Fruit fly (Drosophila melanogaster) whole organism, prepupa: ENCODE results near the gene Bx42.
A peak's percentile ranks its signal among the peaks of the same experiment; 100 is the strongest.

Source experiments
- CG10631 ChIP-seq: fragments of 200-800 bp; sonication (Bioruptor generic); optimal IDR thresholded peaks from 2 replicates; lab custom pipeline; 2016; ENCODE audit warnings: missing biosample characterization, missing genetic modification characterization
- CG10669 ChIP-seq: fragments of 200-800 bp; sonication (Bioruptor generic); optimal IDR thresholded peaks from 3 replicates; lab custom pipeline; 2018; ENCODE audit warnings: missing biosample characterization, mild to moderate bottlenecking, missing genetic modification characterization, moderate library complexity
- CG11294 ChIP-seq: fragments of 200-800 bp; sonication (Bioruptor generic); IDR thresholded peaks from 2 replicates; pipeline ENCODE4 v1.3.6; 2022; ENCODE audit warnings: missing biosample characterization, missing genetic modification characterization
- CG11762 ChIP-seq: fragments of 200-800 bp; sonication (Bioruptor generic); optimal IDR thresholded peaks from 3 replicates; lab custom pipeline; 2016; ENCODE audit warnings: missing biosample characterization, missing genetic modification characterization; ENCODE audit not compliant: insufficient read depth
- CG11902 ChIP-seq: fragments of 200-800 bp; sonication (Bioruptor generic); optimal IDR thresholded peaks from 3 replicates; lab custom pipeline; 2016; ENCODE audit warnings: missing biosample characterization, missing genetic modification characterization
- CG15336 ChIP-seq: fragments of 200-800 bp; sonication (Bioruptor generic); IDR thresholded peaks from 2 replicates; pipeline ENCODE4 v1.3.6; 2022; ENCODE audit warnings: missing biosample characterization, missing genetic modification characterization
- CG3032 ChIP-seq: fragments of 200-800 bp; optimal IDR thresholded peaks from 2 replicates; lab custom pipeline; 2019; ENCODE audit warnings: missing biosample characterization, mild to moderate bottlenecking, missing genetic modification characterization, moderate library complexity
- CG31627 ChIP-seq: fragments of 200-800 bp; sonication (Bioruptor generic); optimal IDR thresholded peaks from 3 replicates; lab custom pipeline; 2016; ENCODE audit warnings: missing biosample characterization, missing genetic modification characterization
- CG32006 ChIP-seq: fragments of 200-800 bp; sonication (Bioruptor generic); optimal IDR thresholded peaks from 3 replicates; lab custom pipeline; 2017; ENCODE audit warnings: missing biosample characterization, mild to moderate bottlenecking, missing genetic modification characterization
- CG34406 ChIP-seq: fragments of 200-800 bp; sonication (Bioruptor generic); optimal IDR thresholded peaks from 3 replicates; lab custom pipeline; 2016; ENCODE audit warnings: missing biosample characterization, missing genetic modification characterization
- CG3919 ChIP-seq: fragments of 200-800 bp; sonication (Bioruptor generic); optimal IDR thresholded peaks from 3 replicates; lab custom pipeline; 2016; ENCODE audit warnings: missing biosample characterization, missing genetic modification characterization
- CG6163 ChIP-seq: fragments of 200-800 bp; sonication (Bioruptor generic); IDR thresholded peaks from 3 replicates; pipeline ENCODE4 v1.3.6; 2022; ENCODE audit warnings: missing biosample characterization, missing genetic modification characterization
- CG6276 ChIP-seq: fragments of 200-800 bp; sonication (Bioruptor generic); optimal IDR thresholded peaks from 2 replicates; lab custom pipeline; 2017; ENCODE audit warnings: missing biosample characterization, mild to moderate bottlenecking, missing genetic modification characterization
- CG6808 ChIP-seq: fragments of 200-800 bp; sonication (Bioruptor generic); optimal IDR thresholded peaks from 3 replicates; lab custom pipeline; 2017; ENCODE audit warnings: missing biosample characterization, missing genetic modification characterization, mild to moderate bottlenecking, moderate library complexity, missing genetic modification reagents
- CG6854 ChIP-seq: fragments of 200-800 bp; sonication (Bioruptor generic); optimal IDR thresholded peaks from 2 replicates; lab custom pipeline; 2017; ENCODE audit warnings: missing biosample characterization, mild to moderate bottlenecking, missing genetic modification characterization
- CG7368 ChIP-seq: fragments of 200-800 bp; sonication (Bioruptor generic); optimal IDR thresholded peaks from 3 replicates; lab custom pipeline; 2016; ENCODE audit warnings: missing biosample characterization, missing genetic modification characterization
- CG8319 ChIP-seq: fragments of 200-800 bp; sonication (Bioruptor generic); optimal IDR thresholded peaks from 3 replicates; lab custom pipeline; 2016; ENCODE audit warnings: missing biosample characterization, missing genetic modification characterization
- CG8632 ChIP-seq: fragments of 200-800 bp; sonication (Bioruptor generic); optimal IDR thresholded peaks from 3 replicates; lab custom pipeline; 2016; ENCODE audit warnings: missing biosample characterization, missing genetic modification characterization
- CG9139 ChIP-seq: fragments of 200-800 bp; sonication (Bioruptor generic); optimal IDR thresholded peaks from 3 replicates; lab custom pipeline; 2017; ENCODE audit warnings: missing biosample characterization, mild to moderate bottlenecking, missing genetic modification characterization
- Eip75B ChIP-seq: fragments of 200-800 bp; sonication (Bioruptor generic); optimal IDR thresholded peaks from 3 replicates; lab custom pipeline; 2016; ENCODE audit warnings: missing biosample characterization, missing genetic modification characterization
- Eip93F ChIP-seq: fragments of 200-800 bp; sonication (Bioruptor generic); optimal IDR thresholded peaks from 2 replicates; lab custom pipeline; 2016; ENCODE audit warnings: missing biosample characterization, mild to moderate bottlenecking, missing genetic modification characterization
- Gug ChIP-seq: fragments of 200-800 bp; sonication (Bioruptor generic); IDR thresholded peaks from 2 replicates; pipeline ENCODE4 v1.3.6; 2022; ENCODE audit warnings: missing biosample characterization, missing genetic modification characterization
- Hr38 ChIP-seq: sonication (Bioruptor generic); optimal IDR thresholded peaks from 2 replicates; lab custom pipeline; 2016; ENCODE audit warnings: missing biosample characterization, missing genetic modification characterization
- Hr39 ChIP-seq: fragments of 200-800 bp; sonication (Bioruptor generic); optimal IDR thresholded peaks from 2 replicates; lab custom pipeline; 2016; ENCODE audit warnings: missing biosample characterization, missing genetic modification characterization
- Hr4 ChIP-seq: fragments of 200-800 bp; sonication (Bioruptor generic); optimal IDR thresholded peaks from 3 replicates; lab custom pipeline; 2016; ENCODE audit warnings: missing biosample characterization, missing genetic modification characterization
- Lpt ChIP-seq: fragments of 200-800 bp; sonication (Bioruptor generic); optimal IDR thresholded peaks from 3 replicates; lab custom pipeline; 2016; ENCODE audit warnings: missing biosample characterization, missing genetic modification characterization
- Met ChIP-seq: fragments of 200-800 bp; sonication (Bioruptor generic); optimal IDR thresholded peaks from 3 replicates; lab custom pipeline; 2016; ENCODE audit warnings: missing biosample characterization, missing genetic modification characterization
- OdsH ChIP-seq: fragments of 200-800 bp; sonication (Bioruptor generic); optimal IDR thresholded peaks from 3 replicates; lab custom pipeline; 2016; ENCODE audit warnings: missing biosample characterization, missing genetic modification characterization
- Smox ChIP-seq: fragments of 200-800 bp; sonication (Bioruptor generic); optimal IDR thresholded peaks from 3 replicates; lab custom pipeline; 2016; ENCODE audit warnings: missing biosample characterization, missing genetic modification characterization
- Sox102F ChIP-seq: fragments of 200-800 bp; sonication (Bioruptor generic); optimal IDR thresholded peaks from 2 replicates; lab custom pipeline; 2016; ENCODE audit warnings: missing biosample characterization, mild to moderate bottlenecking, missing genetic modification characterization
- Sox14 ChIP-seq: fragments of 200-800 bp; sonication (Bioruptor generic); optimal IDR thresholded peaks from 3 replicates; lab custom pipeline; 2016; ENCODE audit warnings: missing biosample characterization, missing genetic modification characterization
- Sox15 ChIP-seq: fragments of 200-800 bp; sonication (Bioruptor generic); optimal IDR thresholded peaks from 3 replicates; lab custom pipeline; 2016; ENCODE audit warnings: missing biosample characterization, missing genetic modification characterization
- achi ChIP-seq: fragments of 200-800 bp; sonication (Bioruptor generic); optimal IDR thresholded peaks from 3 replicates; lab custom pipeline; 2016; ENCODE audit warnings: missing biosample characterization, missing genetic modification characterization
- dac ChIP-seq: fragments of 200-800 bp; sonication (Bioruptor generic); optimal IDR thresholded peaks from 2 replicates; lab custom pipeline; 2017; ENCODE audit warnings: missing biosample characterization, mild to moderate bottlenecking, missing genetic modification characterization
- eg ChIP-seq: fragments of 200-800 bp; sonication (Bioruptor generic); IDR thresholded peaks from 3 replicates; pipeline ENCODE4 v1.3.6; 2022; ENCODE audit warnings: missing biosample characterization, missing genetic modification characterization
- esn ChIP-seq: fragments of 200-800 bp; sonication (Bioruptor generic); optimal IDR thresholded peaks from 2 replicates; lab custom pipeline; 2016; ENCODE audit warnings: missing biosample characterization, mild to moderate bottlenecking, missing genetic modification characterization, moderate library complexity
- fd59A ChIP-seq: fragments of 200-800 bp; sonication (Bioruptor generic); optimal IDR thresholded peaks from 2 replicates; lab custom pipeline; 2017; ENCODE audit warnings: missing biosample characterization, mild to moderate bottlenecking, missing genetic modification characterization, missing genetic modification reagents
- fd85E ChIP-seq: fragments of 200-800 bp; sonication (Bioruptor generic); optimal IDR thresholded peaks from 3 replicates; lab custom pipeline; 2016; ENCODE audit warnings: missing biosample characterization, missing genetic modification characterization
- fkh ChIP-seq: fragments of 200-800 bp; sonication (Bioruptor generic); optimal IDR thresholded peaks from 3 replicates; lab custom pipeline; 2017; ENCODE audit warnings: missing biosample characterization, mild to moderate bottlenecking, missing genetic modification characterization, moderate library complexity
- lz ChIP-seq: fragments of 200-800 bp; sonication (Bioruptor generic); optimal IDR thresholded peaks from 3 replicates; lab custom pipeline; 2016; ENCODE audit warnings: missing biosample characterization, missing genetic modification characterization
- pdm3 ChIP-seq: fragments of 200-800 bp; sonication (Bioruptor generic); optimal IDR thresholded peaks from 3 replicates; lab custom pipeline; 2016; ENCODE audit warnings: missing biosample characterization, missing genetic modification characterization
- salr ChIP-seq, 2 experiments: fragments of 200-800 bp; sonication (Bioruptor generic); optimal IDR thresholded peaks; 3 replicates each; lab custom pipeline; 2016 to 2018; ENCODE audit warnings: missing biosample characterization in 2 of 2, missing genetic modification characterization in 2 of 2, mild to moderate bottlenecking in 1 of 2
- spab ChIP-seq: fragments of 200-800 bp; sonication (Bioruptor generic); optimal IDR thresholded peaks from 2 replicates; lab custom pipeline; 2017; ENCODE audit warnings: missing biosample characterization, mild to moderate bottlenecking, missing genetic modification characterization, missing genetic modification reagents
- ss ChIP-seq, 2 experiments: fragments of 200-800 bp; sonication (Bioruptor generic); optimal IDR thresholded peaks; 2 replicates in 1 of 2; 3 replicates in 1 of 2; lab custom pipeline; 2017 to 2018; ENCODE audit warnings: mild to moderate bottlenecking in 2 of 2, missing biosample characterization in 2 of 2, missing genetic modification characterization in 2 of 2, moderate library complexity in 1 of 2
- topi ChIP-seq: fragments of 200-800 bp; sonication (Bioruptor generic); optimal IDR thresholded peaks from 3 replicates; lab custom pipeline; 2016; ENCODE audit warnings: missing biosample characterization, missing genetic modification characterization
- vri ChIP-seq: fragments of 200-800 bp; sonication (Bioruptor generic); optimal IDR thresholded peaks from 3 replicates; lab custom pipeline; 2016; ENCODE audit warnings: missing biosample characterization, mild to moderate bottlenecking, missing genetic modification characterization

Bx42 gene

dm6 chrX:9136776-9137550 lies 30.6 kb upstream of the Bx42 start (continued):
- TF ChIP-seq Gug (GFP tag; lab: Robert Waterston, UW), result no peak
- TF ChIP-seq achi (GFP tag; lab: Kevin White, UChicago), result no peak
- TF ChIP-seq CG3032 (tag; lab: Kevin White, UChicago), result no peak
- TF ChIP-seq CG3919 (GFP tag; lab: Kevin White, UChicago), result peak; percentile 18
- peak; percentile 54 for TF ChIP-seq CG15336 (GFP tag; lab: Robert Waterston, UW)
- TF ChIP-seq fd85E (GFP tag; lab: Kevin White, UChicago), result no peak
- peak in 1 of 2 experiments; percentile 32 for TF ChIP-seq ss (GFP tag; optimal IDR thresholded peaks at IDR 0.05; lab: Kevin White, UChicago)
- no peak for TF ChIP-seq lz
- TF ChIP-seq CG7368, result no peak
- no peak for TF ChIP-seq CG34406 (GFP tag; lab: Kevin White, UChicago)
- TF ChIP-seq OdsH (GFP tag; lab: Kevin White, UChicago), result peak; percentile 22
- no peak for TF ChIP-seq spab (GFP tag; lab: Kevin White, UChicago)
- peak; percentile 38; the same call in 1 of the 3 replicates for TF ChIP-seq eg (GFP tag; lab: Robert Waterston, UW)
- no peak for TF ChIP-seq Met (GFP tag; lab: Kevin White, UChicago)
- TF ChIP-seq Lpt (GFP tag; lab: Kevin White, UChicago), result no peak
- TF ChIP-seq salr (GFP tag; optimal IDR thresholded peaks at IDR 0.05; lab: Kevin White, UChicago), result no peak
- TF ChIP-seq esn (GFP tag; lab: Kevin White, UChicago), result no peak
- TF ChIP-seq CG10669 (GFP tag; lab: Kevin White, UChicago), result no peak
- no peak for TF ChIP-seq CG6276 (GFP tag; lab: Kevin White, UChicago)
- no peak for TF ChIP-seq Eip93F
- no peak for TF ChIP-seq CG8319 (GFP tag; lab: Kevin White, UChicago)
- TF ChIP-seq Smox, result no peak
- TF ChIP-seq pdm3, result peak; percentile 10
- peak; percentile 50 for TF ChIP-seq CG32006
- 0 out of 2 replicates have a peak, but pooled peaks have one; percentile 9 for TF ChIP-seq CG11294 (GFP tag; lab: Robert Waterston, UW)
- no peak for TF ChIP-seq dac (GFP tag; lab: Kevin White, UChicago)
- TF ChIP-seq Sox14, result no peak
- peak; percentile 10 for TF ChIP-seq CG31627 (GFP tag; lab: Kevin White, UChicago)
- TF ChIP-seq Sox15 (GFP tag; lab: Kevin White, UChicago), result no peak
- TF ChIP-seq fd59A (GFP tag; lab: Kevin White, UChicago), result no peak
- TF ChIP-seq CG8632 (GFP tag; lab: Kevin White, UChicago), result no peak
- no peak for TF ChIP-seq CG10631 (GFP tag; lab: Kevin White, UChicago)
- TF ChIP-seq topi, result no peak

dm6 chrX:9134922-9135453 lies 28.6 kb upstream of the Bx42 start, which contains the start of gene fend:
TSS of gene fend (minus strand) at chrX:9135099.
- peak; percentile 22 for TF ChIP-seq dac (GFP tag; lab: Kevin White, UChicago)
- TF ChIP-seq CG11762 (GFP tag; lab: Kevin White, UChicago), result no peak
- TF ChIP-seq Met (GFP tag; lab: Kevin White, UChicago), result peak; percentile 2
- TF ChIP-seq fkh, result no peak
- TF ChIP-seq Gug (GFP tag; lab: Robert Waterston, UW), result no peak
- TF ChIP-seq lz, result peak; percentile 24
- no peak for TF ChIP-seq vri (GFP tag; lab: Kevin White, UChicago)
- TF ChIP-seq CG8319 (GFP tag; lab: Kevin White, UChicago), result no peak
- TF ChIP-seq CG32006, result peak; percentile 56
- no peak for TF ChIP-seq spab (GFP tag; lab: Kevin White, UChicago)
- no peak for TF ChIP-seq Eip93F
- no peak for TF ChIP-seq Sox102F (GFP tag; lab: Kevin White, UChicago)
- TF ChIP-seq CG11902 (GFP tag; lab: Kevin White, UChicago), result no peak
- no peak for TF ChIP-seq Hr38
- no peak for TF ChIP-seq CG6854
- no peak for TF ChIP-seq CG11294 (GFP tag; lab: Robert Waterston, UW)
- peak; percentile 40 for TF ChIP-seq CG10669 (GFP tag; lab: Kevin White, UChicago)
- peak; percentile 19 for TF ChIP-seq OdsH (GFP tag; lab: Kevin White, UChicago)
- TF ChIP-seq CG9139, result no peak
- TF ChIP-seq CG6808 (GFP tag; lab: Kevin White, UChicago), result peak; percentile 49
- TF ChIP-seq Lpt (GFP tag; lab: Kevin White, UChicago), result peak; percentile 4
- no peak for TF ChIP-seq fd59A (GFP tag; lab: Kevin White, UChicago)
- peak; percentile 26 to 57 for TF ChIP-seq ss (GFP tag; optimal IDR thresholded peaks at IDR 0.05; lab: Kevin White, UChicago)
- TF ChIP-seq Eip75B (GFP tag; lab: Kevin White, UChicago), result no peak
- no peak for TF ChIP-seq Hr39 (GFP tag; lab: Kevin White, UChicago)
- no peak for TF ChIP-seq eg (GFP tag; lab: Robert Waterston, UW)
- TF ChIP-seq Hr4 (GFP tag; lab: Kevin White, UChicago), result peak; percentile 3
- no peak for TF ChIP-seq Smox
- TF ChIP-seq CG6163 (GFP tag; lab: Robert Waterston, UW), result 0 out of 3 replicates have a peak, but pooled peaks have one; percentile 6
- TF ChIP-seq pdm3, result no peak
